Fruit fly (Drosophila melanogaster): ENCODE measurements around the gene CG33721.
"Not testable (repeated sequence)": the region's sequence is repeated elsewhere in the genome, so short reads cannot be mapped to it uniquely, and the experiment has no call there.

CG33721 gene

DNA sequence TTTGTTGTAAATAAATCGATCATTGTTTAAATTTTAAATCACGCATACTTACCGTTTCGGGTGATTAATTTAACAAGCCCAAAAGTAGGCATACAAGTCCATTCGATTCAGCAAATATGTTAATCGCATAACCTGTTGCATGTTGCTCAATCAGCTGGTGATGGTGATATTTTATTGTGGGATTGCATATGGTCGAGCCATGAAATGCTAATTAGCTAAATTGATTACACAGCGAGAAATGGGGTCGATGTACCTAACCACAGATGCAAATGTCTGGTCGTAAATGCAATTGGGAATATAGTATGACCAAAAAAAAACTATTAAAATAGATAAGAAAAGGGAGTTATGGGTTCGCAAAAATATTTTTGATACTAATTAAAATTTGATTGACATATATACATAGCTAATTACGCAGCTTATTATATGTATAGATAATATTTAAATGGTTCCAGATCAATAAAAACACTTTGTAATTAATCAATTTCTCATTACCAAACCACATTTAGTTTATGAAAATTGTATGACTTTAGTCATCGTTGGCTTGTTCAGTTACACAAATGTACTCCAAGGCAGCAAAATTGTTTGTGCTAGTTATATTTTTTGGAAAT, at the start of gene CG33721:
Gene CG33721, plus strand, starts transcription at position 558 of the 608 bp plus-strand sequence.
- TF ChIP-seq Dll (optimal IDR thresholded peaks at IDR 0.05) (no peak), usp (GFP tag; optimal IDR thresholded peaks at IDR 0.05) (no peak), psq (optimal IDR thresholded peaks at IDR 0.05) (no peak), EcR (GFP tag; optimal IDR thresholded peaks at IDR 0.05) (no peak), CG8478 (optimal IDR thresholded peaks at IDR 0.05) (no peak), pan (optimal IDR thresholded peaks at IDR 0.05) (no peak)

DNA sequence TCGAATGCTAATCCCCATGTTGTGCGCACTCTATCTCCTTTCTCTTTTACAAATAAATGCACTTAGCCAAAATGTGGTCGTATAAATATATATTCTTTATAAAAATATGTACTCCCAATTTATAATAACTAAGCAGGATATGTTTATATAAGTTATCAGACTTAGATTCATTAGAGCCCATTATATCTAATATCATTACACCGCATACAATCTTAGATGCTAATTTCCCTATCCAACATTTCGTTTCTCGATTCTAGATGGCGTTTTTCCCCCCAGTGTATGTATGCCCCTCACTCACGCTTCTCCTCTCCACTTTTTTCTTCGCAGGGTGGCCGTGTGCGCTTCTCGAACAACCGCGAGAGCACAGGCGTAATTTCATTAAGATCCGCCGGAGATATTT, 43.4 kb upstream of the CG33721 start:
- TF ChIP-seq pan (optimal IDR thresholded peaks at IDR 0.05) (no peak), EcR (GFP tag; optimal IDR thresholded peaks at IDR 0.05) (no peak), CG8478 (optimal IDR thresholded peaks at IDR 0.05) (no peak), psq (optimal IDR thresholded peaks at IDR 0.05) (no peak), usp (GFP tag; optimal IDR thresholded peaks at IDR 0.05) (no peak), Dll (optimal IDR thresholded peaks at IDR 0.05) (no peak)

DNA sequence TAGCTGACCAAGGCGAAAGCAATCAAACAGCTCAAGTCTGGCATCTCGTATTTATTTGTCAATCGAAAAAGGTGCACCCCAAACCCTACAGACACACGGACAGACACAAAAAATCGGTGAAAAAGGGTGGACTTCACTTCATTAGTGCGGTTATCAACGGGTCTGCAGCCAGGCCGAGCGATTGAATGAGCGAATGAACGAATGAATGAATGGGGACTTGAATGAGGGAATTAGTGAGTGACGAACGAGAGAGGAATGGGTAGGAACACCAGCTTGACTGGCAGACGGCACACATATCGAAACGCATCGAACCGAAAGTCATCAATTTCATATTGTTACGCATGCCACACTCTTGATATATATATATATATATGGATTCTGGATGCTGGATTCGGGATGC, 42.6 kb upstream of the CG33721 start:
- TF ChIP-seq EcR (GFP tag; optimal IDR thresholded peaks at IDR 0.05) = no peak
- TF ChIP-seq pan (optimal IDR thresholded peaks at IDR 0.05) = no peak
- no peak for TF ChIP-seq psq (optimal IDR thresholded peaks at IDR 0.05)
- TF ChIP-seq usp (GFP tag; optimal IDR thresholded peaks at IDR 0.05) = no peak
- TF ChIP-seq Dll (optimal IDR thresholded peaks at IDR 0.05) = no peak
- TF ChIP-seq CG8478 (optimal IDR thresholded peaks at IDR 0.05) = no peak

DNA sequence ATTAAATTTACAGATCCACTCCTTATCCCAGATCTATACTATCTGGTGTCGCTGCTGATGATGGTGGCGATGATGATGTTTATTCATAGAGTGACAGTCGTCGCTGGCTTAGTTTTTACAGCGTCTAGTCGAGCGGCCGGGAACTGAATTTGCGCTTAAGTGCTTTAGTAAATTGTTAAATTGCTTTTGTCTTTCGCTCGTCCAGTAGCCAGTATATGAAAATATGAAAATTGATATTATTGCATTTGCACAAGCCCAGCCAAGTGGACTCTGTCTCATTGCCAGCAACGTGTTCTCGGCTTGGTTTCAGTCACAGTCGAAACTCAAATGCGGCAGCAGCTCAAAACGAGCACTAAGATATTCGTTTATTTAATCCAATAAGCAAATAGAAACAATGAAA, 32.4 kb upstream of the CG33721 start, which contains the start of gene CG7084:
Gene CG7084, plus strand, starts transcription at position 301 of the 400 bp plus-strand sequence.
- TF ChIP-seq psq (optimal IDR thresholded peaks at IDR 0.05); usp (GFP tag; optimal IDR thresholded peaks at IDR 0.05); EcR (GFP tag; optimal IDR thresholded peaks at IDR 0.05): not testable (repeated sequence)

DNA sequence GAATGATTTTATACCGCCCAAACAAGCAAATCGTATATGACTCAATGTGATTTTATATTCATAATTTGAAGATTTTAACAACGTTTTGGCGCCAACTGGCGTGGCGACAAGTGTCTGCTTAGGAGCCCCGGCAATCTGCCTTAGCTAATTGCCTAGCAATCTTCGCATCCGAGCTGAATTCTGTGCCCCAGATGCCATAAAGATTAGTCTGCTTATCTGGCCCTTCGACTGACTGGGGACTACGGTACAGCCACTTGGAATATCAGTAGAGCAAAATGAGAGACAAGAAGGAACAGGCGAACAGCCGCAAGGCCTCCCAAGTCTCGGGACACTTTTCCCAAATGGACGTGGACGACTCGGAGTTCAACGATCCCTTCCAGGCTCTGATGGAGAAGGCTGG, 30.8 kb upstream of the CG33721 start:
- no peak for TF ChIP-seq CG8478 (optimal IDR thresholded peaks at IDR 0.05)
- TF ChIP-seq pan (optimal IDR thresholded peaks at IDR 0.05) = no peak
- TF ChIP-seq usp (GFP tag; optimal IDR thresholded peaks at IDR 0.05) = no peak
- no peak for TF ChIP-seq psq (optimal IDR thresholded peaks at IDR 0.05)
- no peak for TF ChIP-seq Dll (optimal IDR thresholded peaks at IDR 0.05)
- no peak for TF ChIP-seq EcR (GFP tag; optimal IDR thresholded peaks at IDR 0.05)

DNA sequence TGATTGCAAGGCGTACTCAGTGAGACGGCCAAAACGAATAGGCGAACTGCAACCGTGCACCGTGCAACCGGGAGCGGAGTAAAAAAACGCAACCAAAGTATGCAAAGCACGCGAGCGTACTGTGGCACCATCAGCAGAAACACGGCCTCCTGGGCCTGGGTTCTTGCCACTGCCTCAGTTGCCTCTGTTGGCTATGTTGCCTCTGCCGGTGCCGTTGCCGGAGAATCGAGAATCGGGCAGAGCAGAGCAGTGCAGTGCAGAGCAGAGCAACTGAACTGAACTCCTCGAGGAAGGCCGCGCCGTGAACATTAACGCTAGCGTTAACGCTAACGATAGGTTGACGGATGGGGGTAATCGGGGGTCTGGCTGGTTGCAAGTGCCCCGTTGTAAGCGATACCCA, 6.9 kb upstream of the CG33721 start, which contains the start of gene CG34377:
Gene CG34377, minus strand, starts transcription at position 101 of the 400 bp plus-strand sequence.
- no peak for TF ChIP-seq EcR (GFP tag; optimal IDR thresholded peaks at IDR 0.05)
- no peak for TF ChIP-seq Dll (optimal IDR thresholded peaks at IDR 0.05)

DNA sequence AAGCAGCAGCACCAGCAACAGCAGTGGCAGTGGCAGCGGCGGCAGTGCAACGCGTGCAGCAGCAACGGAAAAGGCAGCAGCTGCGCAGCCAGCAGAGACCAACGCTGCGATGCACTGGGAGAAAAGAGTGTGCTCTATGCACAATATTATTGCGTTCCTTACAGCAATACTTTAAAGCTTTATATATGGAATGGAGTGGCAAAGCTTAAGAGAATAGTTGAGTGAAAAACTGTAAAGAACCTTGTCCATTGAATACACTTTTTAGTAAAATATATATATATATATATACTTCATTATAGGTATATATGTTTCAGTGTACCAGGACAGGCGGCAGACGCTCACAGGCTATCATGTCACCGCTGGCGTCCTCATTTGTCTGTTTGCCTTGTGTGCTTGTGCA, 6.1 kb upstream of the CG33721 start:
- no peak for TF ChIP-seq pan (optimal IDR thresholded peaks at IDR 0.05)
- TF ChIP-seq EcR (GFP tag; optimal IDR thresholded peaks at IDR 0.05) = no peak
- no peak for TF ChIP-seq psq (optimal IDR thresholded peaks at IDR 0.05)
- TF ChIP-seq usp (GFP tag; optimal IDR thresholded peaks at IDR 0.05) = no peak
- no peak for TF ChIP-seq Dll (optimal IDR thresholded peaks at IDR 0.05)
- no peak for TF ChIP-seq CG8478 (optimal IDR thresholded peaks at IDR 0.05)

DNA sequence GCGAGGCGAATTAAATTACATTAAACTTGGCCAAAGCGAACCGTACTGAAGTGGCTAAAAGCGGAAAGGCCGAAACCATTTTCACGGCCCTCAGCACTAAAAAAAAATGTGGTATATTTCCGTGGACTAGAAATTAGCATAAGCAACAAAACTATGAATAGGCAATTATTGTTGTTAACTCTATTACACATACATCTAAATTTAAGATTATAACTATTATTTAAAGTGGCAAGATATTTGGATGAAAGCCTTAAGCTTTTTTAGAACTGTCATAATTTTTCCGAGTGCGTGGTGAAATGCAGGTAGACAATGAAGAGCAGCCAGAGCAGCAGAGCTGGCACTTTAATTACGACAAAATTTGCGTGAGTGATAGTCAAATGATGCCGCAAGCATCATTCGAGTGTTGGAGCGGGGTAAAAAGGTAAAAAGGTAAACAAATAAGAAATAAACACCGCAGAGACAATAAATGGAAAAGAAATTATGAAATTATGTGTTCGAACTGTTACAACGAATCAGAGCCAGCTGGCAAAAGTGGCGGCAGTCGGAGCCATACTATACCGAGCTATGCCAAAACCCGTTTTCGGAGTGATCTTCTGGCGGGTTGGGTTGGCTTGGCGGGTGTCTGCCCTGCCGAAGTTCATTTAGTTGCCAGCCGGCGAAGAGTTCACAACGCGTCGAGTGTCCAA, 2.1 kb upstream of the CG33721 start, which contains the start of gene CG7080:
Gene CG7080, plus strand, starts transcription at position 636 of the 686 bp plus-strand sequence.
- TF ChIP-seq pan (optimal IDR thresholded peaks at IDR 0.05) (no peak), EcR (GFP tag; optimal IDR thresholded peaks at IDR 0.05) (no peak), usp (GFP tag; optimal IDR thresholded peaks at IDR 0.05) (no peak), Dll (optimal IDR thresholded peaks at IDR 0.05) (no peak), CG8478 (optimal IDR thresholded peaks at IDR 0.05) (no peak), psq (optimal IDR thresholded peaks at IDR 0.05) (no peak)

DNA sequence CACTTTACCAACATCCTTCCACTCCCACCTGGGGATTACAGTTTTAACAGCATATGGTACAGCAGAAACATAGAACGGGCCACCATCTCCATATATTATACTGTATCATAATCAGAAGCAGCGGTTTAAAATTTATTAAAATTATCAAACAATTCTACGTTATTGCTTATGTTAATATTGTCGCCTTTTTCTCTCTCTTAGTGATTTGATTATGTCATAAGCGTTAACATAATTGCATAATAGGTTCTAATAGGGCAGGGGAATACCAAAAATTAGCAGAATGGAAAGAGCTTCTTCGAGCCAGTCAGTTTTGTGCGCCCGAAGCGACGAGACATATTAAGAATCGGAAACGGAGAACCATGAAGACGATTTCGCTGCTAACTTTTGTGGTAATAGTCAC, 822 bp downstream of the CG33721 start, which contains the start of gene CG13862:
Gene CG13862, plus strand, starts transcription at position 301 of the 400 bp plus-strand sequence.
- no peak for TF ChIP-seq CG8478 (optimal IDR thresholded peaks at IDR 0.05)
- no peak for TF ChIP-seq pan (optimal IDR thresholded peaks at IDR 0.05)
- TF ChIP-seq usp (GFP tag; optimal IDR thresholded peaks at IDR 0.05) = no peak
- no peak for TF ChIP-seq psq (optimal IDR thresholded peaks at IDR 0.05)
- TF ChIP-seq EcR (GFP tag; optimal IDR thresholded peaks at IDR 0.05) = no peak
- no peak for TF ChIP-seq Dll (optimal IDR thresholded peaks at IDR 0.05)

DNA sequence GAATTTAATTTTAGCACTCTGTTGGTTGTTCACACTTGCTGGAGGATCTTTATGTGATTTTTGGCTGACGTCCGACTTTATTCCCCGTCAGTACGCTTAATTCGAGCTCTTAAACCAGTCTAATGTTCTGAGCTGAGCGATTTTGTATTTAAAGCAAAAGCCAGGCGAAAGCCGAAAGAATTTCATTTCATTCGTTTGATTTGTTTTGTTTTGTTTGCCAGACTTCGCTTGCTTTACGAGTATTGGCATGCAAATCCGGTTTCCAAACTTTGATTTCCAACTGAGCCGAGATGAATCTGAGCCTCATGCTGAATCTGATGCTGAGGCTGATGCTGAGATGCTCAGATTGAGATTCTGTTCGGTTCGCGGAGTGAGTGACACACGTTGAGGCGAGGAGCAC, 3.2 kb downstream of the CG33721 start, which contains the start of gene CG5391:
Gene CG5391, minus strand, starts transcription at position 101 of the 400 bp plus-strand sequence.
- TF ChIP-seq CG8478 (optimal IDR thresholded peaks at IDR 0.05) = no peak

DNA sequence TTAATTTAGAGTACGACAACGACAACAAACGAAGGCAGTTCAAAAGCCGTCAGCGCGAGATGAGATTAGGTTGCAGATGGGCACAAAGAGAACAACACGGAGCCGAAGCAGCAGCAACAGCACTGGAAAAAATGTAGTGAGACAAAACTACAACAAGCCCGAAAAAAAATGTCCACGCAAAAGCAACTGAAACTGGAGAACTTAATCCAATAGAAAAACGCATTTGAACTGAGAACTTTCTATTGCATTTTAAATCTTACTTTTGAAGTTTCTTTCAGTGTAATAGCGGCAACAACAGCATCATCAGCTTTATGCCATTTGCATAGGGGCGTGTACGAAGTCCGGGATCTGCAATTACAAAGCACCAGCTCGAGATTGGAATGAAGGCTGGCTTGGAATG, 8.6 kb downstream of the CG33721 start:
- no peak for TF ChIP-seq EcR (GFP tag; optimal IDR thresholded peaks at IDR 0.05)
- TF ChIP-seq Dll (optimal IDR thresholded peaks at IDR 0.05) = no peak
- TF ChIP-seq pan (optimal IDR thresholded peaks at IDR 0.05) = no peak
- TF ChIP-seq psq (optimal IDR thresholded peaks at IDR 0.05) = no peak
- TF ChIP-seq usp (GFP tag; optimal IDR thresholded peaks at IDR 0.05) = no peak
- TF ChIP-seq CG8478 (optimal IDR thresholded peaks at IDR 0.05) = no peak

DNA sequence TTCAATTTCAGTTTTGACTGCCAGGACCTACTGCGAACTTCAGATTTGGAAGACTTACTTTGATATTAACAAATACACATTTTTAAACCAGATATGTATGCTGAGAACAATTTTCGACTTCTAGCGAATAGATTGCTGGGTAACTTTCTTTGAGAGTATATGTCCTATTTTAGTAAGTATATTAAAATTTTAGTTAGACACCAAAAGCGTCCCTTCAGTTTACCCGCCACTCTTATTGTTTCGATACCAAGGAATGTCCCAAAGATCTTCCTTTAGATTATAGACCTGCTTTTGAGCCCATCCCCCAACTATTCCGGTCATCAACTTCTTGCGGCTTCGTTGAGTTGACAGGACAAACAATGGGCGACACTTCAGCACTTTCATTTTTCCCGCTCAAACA, 9.3 kb downstream of the CG33721 start, which contains the start of gene CG5388:
Gene CG5388, minus strand, starts transcription at position 101 of the 400 bp plus-strand sequence.
- TF ChIP-seq CG8478 (optimal IDR thresholded peaks at IDR 0.05) (no peak), Dll (optimal IDR thresholded peaks at IDR 0.05) (no peak), pan (optimal IDR thresholded peaks at IDR 0.05) (no peak), psq (optimal IDR thresholded peaks at IDR 0.05) (no peak)

Measured in whole organism.